Worm (Caenorhabditis elegans) whole organism, mixed stage, embryonic: ENCODE data around the gene T24E12.10.

Experiments used
- M03D4.4 ChIP-seq: sonication (generic microtip); optimal IDR thresholded peaks from 2 replicates; lab custom pipeline; 2017; ENCODE audit warnings: mild to moderate bottlenecking, missing genetic modification characterization, missing compliant biosample characterization
- bed-3 ChIP-seq: fragments of 200-800 bp; sonication (Bioruptor generic); optimal IDR thresholded peaks from 3 replicates; lab custom pipeline; 2018; ENCODE audit warnings: mild to moderate bottlenecking, missing genetic modification characterization, moderate library complexity, missing compliant biosample characterization
- blmp-1 ChIP-seq: fragments of 150-350 bp; optimal IDR thresholded peaks from 2 replicates; lab custom pipeline; 2014; ENCODE audit warnings: missing biosample characterization, missing genetic modification characterization
- ceh-39 ChIP-seq: fragments of 150-350 bp; optimal IDR thresholded peaks from 2 replicates; lab custom pipeline; 2014; ENCODE audit warnings: missing biosample characterization, missing genetic modification characterization
- ceh-43 ChIP-seq: fragments of 200-800 bp; sonication (Bioruptor generic); optimal IDR thresholded peaks from 2 replicates; lab custom pipeline; 2018; ENCODE audit warnings: mild to moderate bottlenecking, missing genetic modification characterization, moderate library complexity, missing compliant biosample characterization
- ceh-83 ChIP-seq: fragments of 200-800 bp; sonication (Bioruptor generic); optimal IDR thresholded peaks from 2 replicates; lab custom pipeline; 2018; ENCODE audit warnings: mild to moderate bottlenecking, missing genetic modification characterization, missing compliant biosample characterization
- ces-1 ChIP-seq: fragments of 150-350 bp; optimal IDR thresholded peaks from 2 replicates; lab custom pipeline; 2014; ENCODE audit warnings: missing biosample characterization, missing genetic modification reagents, missing genetic modification characterization
- cnd-1 ChIP-seq: fragments of 200-800 bp; sonication (Bioruptor generic); optimal IDR thresholded peaks from 2 replicates; lab custom pipeline; 2018; ENCODE audit warnings: mild to moderate bottlenecking, missing genetic modification characterization, missing compliant biosample characterization
- drap-1 ChIP-seq: fragments of 200-800 bp; sonication (Bioruptor generic); optimal IDR thresholded peaks from 3 replicates; lab custom pipeline; 2018; ENCODE audit warnings: mild to moderate bottlenecking, missing genetic modification characterization, missing compliant biosample characterization
- flh-1 ChIP-seq: fragments of 200-800 bp; sonication (Bioruptor generic); optimal IDR thresholded peaks from 2 replicates; lab custom pipeline; 2018; ENCODE audit warnings: mild to moderate bottlenecking, missing genetic modification characterization, moderate library complexity, missing compliant biosample characterization
- ham-2 ChIP-seq: fragments of 200-800 bp; sonication (Bioruptor generic); optimal IDR thresholded peaks from 2 replicates; lab custom pipeline; 2018; ENCODE audit warnings: mild to moderate bottlenecking, missing genetic modification characterization, missing compliant biosample characterization
- hlh-1 ChIP-seq: fragments of 150-350 bp; optimal IDR thresholded peaks from 2 replicates; lab custom pipeline; 2014; ENCODE audit warnings: missing biosample characterization, missing genetic modification reagents, missing genetic modification characterization
- lin-13 ChIP-seq: fragments of 150-350 bp; optimal IDR thresholded peaks from 2 replicates; lab custom pipeline; 2014; ENCODE audit warnings: missing biosample characterization, missing genetic modification characterization
- lin-32 ChIP-seq: fragments of 200-800 bp; sonication (Bioruptor generic); optimal IDR thresholded peaks from 2 replicates; lab custom pipeline; 2018; ENCODE audit warnings: mild to moderate bottlenecking, missing genetic modification characterization, missing compliant biosample characterization
- lsy-2 ChIP-seq: fragments of 150-350 bp; optimal IDR thresholded peaks from 2 replicates; lab custom pipeline; 2014; ENCODE audit warnings: missing biosample characterization, missing genetic modification characterization
- mab-5 ChIP-seq: fragments of 150-350 bp; optimal IDR thresholded peaks from 2 replicates; lab custom pipeline; 2014; ENCODE audit warnings: missing biosample characterization, missing genetic modification characterization
- mep-1 ChIP-seq: fragments of 150-350 bp; optimal IDR thresholded peaks from 2 replicates; lab custom pipeline; 2017; ENCODE audit warnings: missing biosample characterization, missing genetic modification reagents, missing genetic modification characterization, inconsistent platforms
- mls-2 ChIP-seq: sonication (generic microtip); optimal IDR thresholded peaks from 2 replicates; lab custom pipeline; 2016; ENCODE audit warnings: mild to moderate bottlenecking, missing genetic modification characterization, moderate library complexity, missing compliant biosample characterization
- nhr-12 ChIP-seq: fragments of 150-350 bp; optimal IDR thresholded peaks from 2 replicates; lab custom pipeline; 2014; ENCODE audit warnings: missing biosample characterization, missing genetic modification characterization
- nhr-2 ChIP-seq: fragments of 150-350 bp; optimal IDR thresholded peaks from 2 replicates; lab custom pipeline; 2014; ENCODE audit warnings: missing biosample characterization, missing genetic modification characterization
- nhr-237 ChIP-seq: fragments of 150-350 bp; optimal IDR thresholded peaks from 2 replicates; lab custom pipeline; 2014; ENCODE audit warnings: missing biosample characterization, missing genetic modification characterization
- nhr-28 ChIP-seq: fragments of 150-350 bp; optimal IDR thresholded peaks from 2 replicates; lab custom pipeline; 2014; ENCODE audit warnings: missing biosample characterization, missing genetic modification characterization
- nhr-76 ChIP-seq: sonication (generic microtip); optimal IDR thresholded peaks from 2 replicates; lab custom pipeline; 2017; ENCODE audit warnings: missing biosample characterization, missing genetic modification characterization
- pha-4 ChIP-seq: fragments of 150-350 bp; optimal IDR thresholded peaks from 2 replicates; lab custom pipeline; 2018; ENCODE audit warnings: missing biosample characterization, missing genetic modification reagents, missing genetic modification characterization
- snpc-4 ChIP-seq: fragments of 150-350 bp; optimal IDR thresholded peaks from 2 replicates; lab custom pipeline; 2014; ENCODE audit warnings: missing biosample characterization, missing genetic modification characterization
- sptf-1 ChIP-seq: sonication (generic microtip); optimal IDR thresholded peaks from 2 replicates; lab custom pipeline; 2017; ENCODE audit warnings: mild to moderate bottlenecking, missing genetic modification characterization, moderate library complexity, missing compliant biosample characterization
- tbx-8 ChIP-seq: fragments of 200-800 bp; sonication (Bioruptor generic); optimal IDR thresholded peaks from 2 replicates; lab custom pipeline; 2018; ENCODE audit warnings: mild to moderate bottlenecking, missing genetic modification characterization, moderate library complexity, missing compliant biosample characterization
- unc-120 ChIP-seq: sonication (generic microtip); optimal IDR thresholded peaks from 2 replicates; lab custom pipeline; 2017; ENCODE audit warnings: missing genetic modification characterization, missing compliant biosample characterization; ENCODE audit not compliant: poor library complexity, severe bottlenecking
- unc-62 ChIP-seq: fragments of 150-350 bp; optimal IDR thresholded peaks from 2 replicates; lab custom pipeline; 2014; ENCODE audit warnings: missing biosample characterization, missing genetic modification reagents, missing genetic modification characterization
- zip-8 ChIP-seq: fragments of 150-350 bp; optimal IDR thresholded peaks from 2 replicates; lab custom pipeline; 2014; ENCODE audit warnings: missing biosample characterization, missing genetic modification characterization
- ztf-11 ChIP-seq: fragments of 150-350 bp; optimal IDR thresholded peaks from 2 replicates; lab custom pipeline; 2014; ENCODE audit warnings: missing biosample characterization, missing genetic modification characterization

T24E12.10 gene

DNA sequence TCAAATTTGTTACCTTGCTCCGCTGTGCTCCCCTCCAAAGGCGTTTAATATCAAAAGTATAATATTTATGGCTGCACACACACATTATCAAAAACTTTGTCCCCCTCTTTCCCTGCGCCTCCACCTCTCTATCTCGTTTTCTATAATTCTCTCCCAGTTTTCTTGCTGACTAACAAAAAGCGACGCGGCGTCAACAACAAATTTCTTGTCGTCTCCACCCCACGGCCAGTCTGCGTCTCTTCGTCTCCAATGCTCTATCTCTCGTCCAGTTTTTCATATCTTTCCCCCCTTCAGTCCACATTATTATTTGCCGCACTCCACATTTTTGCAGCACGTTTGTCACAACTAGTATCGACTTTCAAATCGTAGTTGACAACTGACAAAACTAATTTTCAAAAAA is 37.5 kb upstream of the T24E12.10 start:
- TF ChIP-seq cnd-1 (tag; lab: Kevin White, UChicago): no peak
- TF ChIP-seq ceh-39 (tag; lab: Kevin White, UChicago): no peak
- TF ChIP-seq zip-8 (tag; lab: Kevin White, UChicago): no peak
- TF ChIP-seq unc-120 (tag; lab: Kevin White, UChicago): no peak
- no peak for TF ChIP-seq ztf-11
- no peak for TF ChIP-seq drap-1 (GFP tag; lab: Kevin White, UChicago)
- TF ChIP-seq pha-4 (tag; lab: Kevin White, UChicago): peak; percentile 17
- TF ChIP-seq ceh-43 (GFP tag; lab: Kevin White, UChicago): no peak
- TF ChIP-seq M03D4.4 (tag; lab: Kevin White, UChicago): no peak
- TF ChIP-seq ham-2 (GFP tag; lab: Kevin White, UChicago): no peak
- TF ChIP-seq nhr-12 (tag; lab: Kevin White, UChicago): no peak
- TF ChIP-seq nhr-2 (tag; lab: Kevin White, UChicago): no peak
- no peak for TF ChIP-seq lin-32 (GFP tag; lab: Kevin White, UChicago)
- TF ChIP-seq sptf-1 (tag; lab: Kevin White, UChicago): no peak
- TF ChIP-seq nhr-28: no peak
- no peak for TF ChIP-seq mep-1 (tag; lab: Kevin White, UChicago)
- TF ChIP-seq mls-2 (tag; lab: Kevin White, UChicago): no peak
- peak; percentile 7 for TF ChIP-seq ces-1 (GFP tag; lab: Kevin White, UChicago)
- TF ChIP-seq hlh-1 (tag; lab: Kevin White, UChicago): no peak
- no peak for TF ChIP-seq tbx-8
- no peak for TF ChIP-seq bed-3 (GFP tag; lab: Kevin White, UChicago)
- TF ChIP-seq flh-1 (GFP tag; lab: Kevin White, UChicago): no peak
- TF ChIP-seq lin-13 (tag; lab: Kevin White, UChicago): no peak
- peak; percentile 38 for TF ChIP-seq unc-62 (GFP tag; lab: Kevin White, UChicago)
- no peak for TF ChIP-seq snpc-4 (tag; lab: Kevin White, UChicago)
- TF ChIP-seq nhr-237: no peak
- TF ChIP-seq, all 35 proteins: peak for 3

DNA sequence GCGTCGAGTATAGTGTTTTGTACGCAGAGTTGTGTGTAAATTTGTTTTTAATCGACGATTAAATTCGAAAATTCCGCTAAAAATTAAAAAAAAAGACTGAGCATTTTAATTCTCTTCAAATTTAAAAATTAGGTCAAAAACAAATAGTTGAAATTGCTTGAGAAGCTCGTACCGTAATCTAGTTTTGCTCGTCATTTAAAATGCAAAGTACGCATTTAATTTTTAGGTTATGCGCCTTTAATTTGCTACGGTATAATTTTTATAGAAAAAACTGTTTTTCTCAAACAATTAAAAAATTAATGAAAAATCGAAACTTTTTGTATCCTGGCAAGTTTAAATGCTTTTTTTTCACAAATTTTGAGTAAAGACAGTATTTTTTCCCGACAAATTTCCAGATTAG is 35.6 kb upstream of the T24E12.10 start:
- TF ChIP-seq nhr-2 (tag; lab: Kevin White, UChicago): no peak
- no peak for TF ChIP-seq mab-5
- no peak for TF ChIP-seq ceh-83 (GFP tag; lab: Kevin White, UChicago)
- no peak for TF ChIP-seq pha-4 (tag; lab: Kevin White, UChicago)
- no peak for TF ChIP-seq hlh-1 (tag; lab: Kevin White, UChicago)
- TF ChIP-seq ceh-43 (GFP tag; lab: Kevin White, UChicago): no peak
- no peak for TF ChIP-seq drap-1 (GFP tag; lab: Kevin White, UChicago)
- TF ChIP-seq blmp-1 (tag; lab: Kevin White, UChicago): no peak
- TF ChIP-seq cnd-1 (tag; lab: Kevin White, UChicago): no peak
- TF ChIP-seq mls-2 (tag; lab: Kevin White, UChicago): no peak
- no peak for TF ChIP-seq lin-13 (tag; lab: Kevin White, UChicago)

DNA sequence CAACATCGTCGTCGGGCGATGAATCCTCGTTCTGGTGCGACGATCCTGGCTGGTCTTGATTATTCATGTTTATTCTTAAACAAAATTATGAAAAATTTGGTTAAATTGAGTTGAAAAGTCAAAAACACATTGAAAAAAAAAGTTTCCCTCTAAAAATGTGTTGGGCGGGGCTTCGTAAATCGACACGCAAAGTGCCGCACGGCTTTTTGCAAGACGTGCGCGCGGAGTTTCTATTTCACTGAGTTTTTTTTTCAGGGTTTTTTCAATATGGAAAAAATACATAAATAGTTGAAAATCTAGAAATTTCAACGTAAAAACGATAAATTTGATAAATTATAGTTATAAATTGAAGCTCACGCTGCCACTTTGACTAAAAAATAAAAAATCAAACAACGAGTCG is 35.1 kb upstream of the T24E12.10 start, which contains the start of gene F54D10.5:
TSS of gene F54D10.5 (minus strand) at position 74 of the 400 bp plus-strand sequence.
- TF ChIP-seq ces-1 (GFP tag; lab: Kevin White, UChicago) (no peak), hlh-1 (tag; lab: Kevin White, UChicago) (peak; percentile 52), ceh-83 (GFP tag; lab: Kevin White, UChicago) (no peak), lin-13 (tag; lab: Kevin White, UChicago) (peak; percentile 30), unc-120 (tag; lab: Kevin White, UChicago) (no peak), mep-1 (tag; lab: Kevin White, UChicago) (peak; percentile 91), nhr-237 (peak; percentile 60), mab-5 (peak; percentile 40), sptf-1 (tag; lab: Kevin White, UChicago) (peak; percentile 43), lsy-2 (tag; lab: Kevin White, UChicago) (peak; percentile 58), snpc-4 (tag; lab: Kevin White, UChicago) (no peak), tbx-8 (no peak), nhr-76 (tag; lab: Kevin White, UChicago) (no peak), ceh-39 (tag; lab: Kevin White, UChicago) (no peak), nhr-2 (tag; lab: Kevin White, UChicago) (peak; percentile 18), lin-32 (GFP tag; lab: Kevin White, UChicago) (no peak), unc-62 (GFP tag; lab: Kevin White, UChicago) (no peak)

ce11 chrII:3806964-3807363 is 33.9 kb upstream of the T24E12.10 start, which contains the start of gene F54D10.4:
Gene F54D10.4, minus strand, starts transcription at chrII:3807064.
- TF ChIP-seq lsy-2 (tag; lab: Kevin White, UChicago): no peak
- TF ChIP-seq hlh-1 (tag; lab: Kevin White, UChicago): no peak
- TF ChIP-seq unc-120 (tag; lab: Kevin White, UChicago): no peak
- no peak for TF ChIP-seq cnd-1 (tag; lab: Kevin White, UChicago)
- no peak for TF ChIP-seq nhr-12 (tag; lab: Kevin White, UChicago)
- TF ChIP-seq, all 35 proteins: peak for 0
